Worm (Caenorhabditis elegans): ENCODE data around the gene T24H10.5.

The T24H10.5 gene

ce11 chrII:9072769-9073168 lies 28.1 kb upstream of the T24H10.5 start:
- TF ChIP-seq elt-3 (tag; optimal IDR thresholded peaks at IDR 0.05) (no peak), dsc-1 (tag; optimal IDR thresholded peaks at IDR 0.05) (peak; percentile 6), blmp-1 (tag; optimal IDR thresholded peaks at IDR 0.05) (peak; percentile 72), lin-35 (GFP tag; optimal IDR thresholded peaks at IDR 0.05) (no peak)

ce11 chrII:9074492-9074891 lies 26.4 kb upstream of the T24H10.5 start:
- TF ChIP-seq lin-39 (tag; optimal IDR thresholded peaks at IDR 0.05) (no peak), alr-1 (tag; optimal IDR thresholded peaks at IDR 0.05; ENCODE audit: borderline replicate concordance) (no peak), efl-1 (optimal IDR thresholded peaks at IDR 0.05) (no peak), efl-1 (GFP tag; optimal IDR thresholded peaks at IDR 0.05 in 1 of 2) (peak in 1 of 2 experiments; percentile 21), xbp-1 (tag; optimal IDR thresholded peaks at IDR 0.05) (no peak), mab-9 (GFP tag; IDR thresholded peaks at IDR 0.05) (no peak), egl-13 (tag; optimal IDR thresholded peaks at IDR 0.05) (no peak)

ce11 chrII:9076098-9076879 lies 24.6 kb upstream of the T24H10.5 start:
- TF ChIP-seq rnt-1 (tag; optimal IDR thresholded peaks at IDR 0.05) (peak; percentile 29), lin-13 (GFP tag; optimal IDR thresholded peaks at IDR 0.05) (no peak), vab-15 (tag; optimal IDR thresholded peaks at IDR 0.05) (no peak), efl-1 (optimal IDR thresholded peaks at IDR 0.05) (no peak), efl-1 (GFP tag; optimal IDR thresholded peaks at IDR 0.05 in 1 of 2) (peak in 1 of 2 experiments; percentile 44), nhr-71 (tag; optimal IDR thresholded peaks at IDR 0.05) (peak; percentile 16), blmp-1 (tag; optimal IDR thresholded peaks at IDR 0.05) (peak; percentile 4), lin-14 (GFP tag; optimal IDR thresholded peaks at IDR 0.05) (peak; percentile 56)

- no peak for TF ChIP-seq nhr-237 (tag; optimal IDR thresholded peaks at IDR 0.05)
- peak; percentile 56 for TF ChIP-seq lin-14 (GFP tag; optimal IDR thresholded peaks at IDR 0.05)
- TF ChIP-seq nhr-71 (tag; optimal IDR thresholded peaks at IDR 0.05), result peak; percentile 25
- TF ChIP-seq C34B4.2 (tag; optimal IDR thresholded peaks at IDR 0.05), result no peak
- no peak for TF ChIP-seq unc-86 (tag; optimal IDR thresholded peaks at IDR 0.05)
- peak; percentile 31 for TF ChIP-seq rnt-1 (tag; optimal IDR thresholded peaks at IDR 0.05)
- TF ChIP-seq pag-3 (tag; optimal IDR thresholded peaks at IDR 0.05; ENCODE audit: borderline replicate concordance, insufficient read depth), result peak; percentile 23
Measured at ce11 chrII:9078351-9078750, 22.5 kb upstream of the T24H10.5 start.

- TF ChIP-seq nhr-237 (tag; optimal IDR thresholded peaks at IDR 0.05) (no peak), hlh-4 (tag; optimal IDR thresholded peaks at IDR 0.05) (no peak), ztf-11 (tag; optimal IDR thresholded peaks at IDR 0.05) (no peak), swsn-7 (tag; optimal IDR thresholded peaks at IDR 0.05) (no peak), fkh-8 (tag; optimal IDR thresholded peaks at IDR 0.05) (no peak), tbx-2 (tag; optimal IDR thresholded peaks at IDR 0.05) (no peak)
Measured at ce11 chrII:9083093-9083492, 17.8 kb upstream of the T24H10.5 start, which contains the start of gene sysm-1. TSS of gene sysm-1 (minus strand) at chrII:9083193.

ce11 chrII:9086308-9086707 lies 14.6 kb upstream of the T24H10.5 start, which contains the start of gene hlh-3:
TSS of gene hlh-3 (plus strand) at chrII:9086608.
- no peak for TF ChIP-seq tlp-1 (tag; optimal IDR thresholded peaks at IDR 0.05)
- no peak for TF ChIP-seq unc-130 (tag; optimal IDR thresholded peaks at IDR 0.05)
- TF ChIP-seq pag-3 (tag; optimal IDR thresholded peaks at IDR 0.05; ENCODE audit: borderline replicate concordance, insufficient read depth), result no peak
- TF ChIP-seq dpl-1 (GFP tag; optimal IDR thresholded peaks at IDR 0.05), result no peak
- TF ChIP-seq aha-1 (tag; optimal IDR thresholded peaks at IDR 0.05), result no peak
- TF ChIP-seq sup-37 (GFP tag; optimal IDR thresholded peaks at IDR 0.05), result no peak
- TF ChIP-seq nhr-237 (tag; optimal IDR thresholded peaks at IDR 0.05), result no peak
- TF ChIP-seq ztf-4 (tag; optimal IDR thresholded peaks at IDR 0.05), result no peak
- no peak for TF ChIP-seq nhr-85 (tag)
- TF ChIP-seq fkh-10 (GFP tag; optimal IDR thresholded peaks at IDR 0.05), result no peak
- TF ChIP-seq dsc-1 (tag; optimal IDR thresholded peaks at IDR 0.05), result no peak
- TF ChIP-seq zip-4 (GFP tag; optimal IDR thresholded peaks at IDR 0.05), result no peak

All from whole organism, L1 larva.